Worm (Caenorhabditis elegans): Measurements from ENCODE around the gene C48D5.3.

The C48D5.3 gene

DNA sequence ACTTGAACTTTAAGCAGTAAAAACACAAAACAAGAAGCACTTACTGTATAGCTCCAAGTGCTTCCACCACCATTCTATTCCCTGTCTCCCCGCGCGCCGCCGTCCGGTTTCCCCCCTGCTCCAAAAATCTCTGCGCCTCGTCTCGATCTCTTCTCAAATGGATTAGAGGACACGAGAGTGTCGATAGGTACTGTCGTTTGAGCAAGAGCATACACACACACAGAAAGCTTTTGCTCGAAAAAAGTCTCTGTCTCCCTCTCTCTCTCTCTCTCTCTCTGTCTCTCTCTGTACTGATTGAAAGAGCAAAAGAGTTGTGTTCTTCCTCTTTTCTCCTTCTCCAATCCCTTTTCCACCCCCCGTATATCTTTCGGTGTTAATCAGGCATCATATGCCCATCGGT, 24.1 kb upstream of the C48D5.3 start:
- TF ChIP-seq cog-1 (tag; optimal IDR thresholded peaks at IDR 0.05) (no peak), tab-1 (GFP tag; IDR thresholded peaks at IDR 0.05) (no peak), ztf-29 (GFP tag; IDR thresholded peaks at IDR 0.05) (no peak), med-1 (GFP tag; optimal IDR thresholded peaks at IDR 0.05; ENCODE audit: insufficient read depth) (no peak), ref-1 (GFP tag; conservative IDR thresholded peaks at IDR 0.05) (no peak), flt-1 (GFP tag; IDR thresholded peaks at IDR 0.05) (no peak), ztf-23 (GFP tag; IDR thresholded peaks at IDR 0.05) (no peak), T22C8.4 (GFP tag; IDR thresholded peaks at IDR 0.05) (no peak), klf-2 (GFP tag; conservative IDR thresholded peaks at IDR 0.05) (no peak)

- no peak for TF ChIP-seq tab-1 (GFP tag; IDR thresholded peaks at IDR 0.05)
- no peak for TF ChIP-seq med-1 (GFP tag; optimal IDR thresholded peaks at IDR 0.05; ENCODE audit: insufficient read depth)
- no peak for TF ChIP-seq T22C8.4 (GFP tag; IDR thresholded peaks at IDR 0.05)
- no peak for TF ChIP-seq ztf-29 (GFP tag; IDR thresholded peaks at IDR 0.05)
- no peak for TF ChIP-seq klf-2 (GFP tag; conservative IDR thresholded peaks at IDR 0.05)
- no peak for TF ChIP-seq ref-1 (GFP tag; conservative IDR thresholded peaks at IDR 0.05)
- TF ChIP-seq flt-1 (GFP tag; IDR thresholded peaks at IDR 0.05) = no peak
- no peak for TF ChIP-seq ztf-23 (GFP tag; IDR thresholded peaks at IDR 0.05)
- no peak for TF ChIP-seq cog-1 (tag; optimal IDR thresholded peaks at IDR 0.05)
These were observed 19.7 kb upstream of the C48D5.3 start for ce11 chrIII:3601271-3601670.

DNA sequence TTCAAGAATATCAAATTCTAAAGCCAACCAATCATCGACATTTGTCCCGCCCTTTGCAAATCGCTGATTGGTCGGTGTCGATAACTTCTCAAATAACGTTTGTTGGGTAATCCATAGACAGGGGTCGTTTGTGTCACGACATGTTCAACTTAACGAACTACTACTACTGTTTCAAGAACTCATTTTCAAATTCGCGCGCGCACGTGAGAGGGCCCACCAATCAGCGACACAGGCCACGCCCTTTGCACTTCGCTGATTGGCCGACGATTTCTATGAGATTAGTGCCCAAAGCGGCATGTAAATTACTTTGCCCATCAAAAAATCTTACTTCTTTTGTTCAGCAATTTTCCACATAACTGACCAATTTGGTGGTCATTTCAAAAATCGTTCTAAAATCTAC, 13.1 kb upstream of the C48D5.3 start:
- no peak for TF ChIP-seq T22C8.4 (GFP tag; IDR thresholded peaks at IDR 0.05)
- TF ChIP-seq ref-1 (GFP tag; conservative IDR thresholded peaks at IDR 0.05) = no peak
- no peak for TF ChIP-seq med-1 (GFP tag; optimal IDR thresholded peaks at IDR 0.05; ENCODE audit: insufficient read depth)
- TF ChIP-seq flt-1 (GFP tag; IDR thresholded peaks at IDR 0.05) = no peak
- TF ChIP-seq cog-1 (tag; optimal IDR thresholded peaks at IDR 0.05) = no peak
- TF ChIP-seq ztf-29 (GFP tag; IDR thresholded peaks at IDR 0.05) = no peak
- no peak for TF ChIP-seq klf-2 (GFP tag; conservative IDR thresholded peaks at IDR 0.05)
- TF ChIP-seq tab-1 (GFP tag; IDR thresholded peaks at IDR 0.05) = no peak
- no peak for TF ChIP-seq ztf-23 (GFP tag; IDR thresholded peaks at IDR 0.05)

DNA sequence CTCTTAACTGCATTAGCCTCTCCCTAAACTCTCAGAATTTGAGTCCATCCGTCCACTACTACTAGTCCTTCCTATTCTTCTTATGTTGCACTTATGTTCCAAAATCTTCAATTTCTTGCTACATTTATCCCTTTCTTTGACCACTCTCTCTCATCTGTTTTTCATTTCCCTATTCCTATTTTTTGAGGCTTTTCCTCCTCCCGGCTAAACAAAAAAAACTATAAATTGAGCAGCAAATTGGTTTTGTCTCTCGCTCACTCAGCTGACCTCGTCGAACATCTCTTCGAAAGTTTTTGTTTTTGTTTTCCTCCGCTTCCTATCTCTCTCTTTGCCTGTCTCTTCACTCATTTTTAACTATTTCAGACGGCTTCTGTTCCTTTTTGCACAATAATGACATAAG, 8.8 kb upstream of the C48D5.3 start, which contains the start of gene ptp-1:
ptp-1 (plus strand) TSS at position 358 of the 400 bp plus-strand sequence.
- TF ChIP-seq tab-1 (GFP tag; IDR thresholded peaks at IDR 0.05) = no peak
- TF ChIP-seq cog-1 (tag; optimal IDR thresholded peaks at IDR 0.05) = no peak
- TF ChIP-seq ztf-23 (GFP tag; IDR thresholded peaks at IDR 0.05) = no peak

DNA sequence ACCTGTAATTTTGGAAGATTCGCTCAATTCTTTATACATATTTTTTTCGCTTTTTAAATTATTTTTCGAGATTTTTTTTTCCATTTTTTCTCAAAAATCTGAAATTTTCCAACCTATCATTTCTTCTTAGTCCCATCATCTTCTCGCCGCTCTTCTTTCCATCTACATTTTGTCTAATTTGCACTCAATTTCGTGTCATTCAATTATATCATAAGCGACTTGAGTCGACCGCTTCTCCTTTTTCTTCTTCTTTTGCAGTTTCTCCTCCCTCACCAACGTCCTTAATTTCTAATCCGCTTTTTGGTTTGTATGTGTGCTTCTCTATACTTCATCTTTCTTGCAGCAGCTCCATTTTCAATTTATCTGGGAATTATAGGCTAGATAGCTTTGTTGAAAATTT, 6.6 kb upstream of the C48D5.3 start:
- TF ChIP-seq flt-1 (GFP tag; IDR thresholded peaks at IDR 0.05) (no peak), med-1 (GFP tag; optimal IDR thresholded peaks at IDR 0.05; ENCODE audit: insufficient read depth) (no peak), cog-1 (tag; optimal IDR thresholded peaks at IDR 0.05) (no peak), ztf-29 (GFP tag; IDR thresholded peaks at IDR 0.05) (no peak), T22C8.4 (GFP tag; IDR thresholded peaks at IDR 0.05) (no peak), ref-1 (GFP tag; conservative IDR thresholded peaks at IDR 0.05) (no peak), klf-2 (GFP tag; conservative IDR thresholded peaks at IDR 0.05) (no peak), tab-1 (GFP tag; IDR thresholded peaks at IDR 0.05) (no peak), ztf-23 (GFP tag; IDR thresholded peaks at IDR 0.05) (no peak)

DNA sequence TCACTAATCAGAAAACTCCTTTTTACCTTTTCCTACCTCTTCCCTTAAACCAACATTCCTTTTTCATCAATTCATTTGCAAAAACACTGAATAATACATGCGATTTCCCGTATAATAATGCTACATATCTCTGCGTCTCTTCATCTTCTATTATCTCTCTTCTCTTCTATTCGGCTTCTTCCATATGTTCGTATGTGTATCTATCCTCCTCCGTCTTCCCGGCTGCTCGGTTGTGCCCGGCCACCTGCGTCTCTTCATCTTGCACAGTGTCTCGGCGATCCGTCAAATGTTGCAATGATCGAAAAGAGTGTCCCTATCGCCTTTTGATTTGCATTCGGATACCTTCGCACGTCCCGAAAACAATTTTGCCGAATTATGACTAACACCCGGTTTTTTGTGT, 1.8 kb upstream of the C48D5.3 start:
- no peak for TF ChIP-seq med-1 (GFP tag; optimal IDR thresholded peaks at IDR 0.05; ENCODE audit: insufficient read depth)
- no peak for TF ChIP-seq T22C8.4 (GFP tag; IDR thresholded peaks at IDR 0.05)
- TF ChIP-seq flt-1 (GFP tag; IDR thresholded peaks at IDR 0.05) = no peak
- no peak for TF ChIP-seq ztf-23 (GFP tag; IDR thresholded peaks at IDR 0.05)
- TF ChIP-seq tab-1 (GFP tag; IDR thresholded peaks at IDR 0.05) = no peak
- TF ChIP-seq klf-2 (GFP tag; conservative IDR thresholded peaks at IDR 0.05) = no peak
- no peak for TF ChIP-seq ztf-29 (GFP tag; IDR thresholded peaks at IDR 0.05)
- TF ChIP-seq ref-1 (GFP tag; conservative IDR thresholded peaks at IDR 0.05) = no peak
- no peak for TF ChIP-seq cog-1 (tag; optimal IDR thresholded peaks at IDR 0.05)

DNA sequence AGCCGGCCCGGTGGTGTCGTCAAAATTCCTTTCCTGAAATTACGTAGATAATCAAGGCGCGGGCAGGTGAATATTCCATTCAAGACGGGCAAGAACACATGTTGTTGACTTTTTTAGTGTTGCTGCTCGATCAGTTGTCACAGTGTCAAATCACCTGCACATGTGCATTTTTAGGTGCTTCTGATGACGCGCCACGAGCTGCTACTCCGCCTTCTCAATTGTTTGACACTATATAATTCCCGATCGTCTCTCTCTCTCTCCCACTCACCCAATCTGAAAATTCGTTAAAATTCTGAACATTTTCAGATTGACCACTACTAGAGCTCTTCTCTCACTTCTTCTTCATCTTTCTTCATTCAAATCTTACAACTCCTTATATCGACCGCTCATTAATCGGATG, 8.3 kb downstream of the C48D5.3 start, which contains the start of gene nhr-6:
nhr-6 (plus strand) TSS at position 301 of the 400 bp plus-strand sequence.
- no peak for TF ChIP-seq cog-1 (tag; optimal IDR thresholded peaks at IDR 0.05)
- no peak for TF ChIP-seq klf-2 (GFP tag; conservative IDR thresholded peaks at IDR 0.05)
- no peak for TF ChIP-seq ztf-23 (GFP tag; IDR thresholded peaks at IDR 0.05)
- no peak for TF ChIP-seq T22C8.4 (GFP tag; IDR thresholded peaks at IDR 0.05)
- no peak for TF ChIP-seq ztf-29 (GFP tag; IDR thresholded peaks at IDR 0.05)
- TF ChIP-seq flt-1 (GFP tag; IDR thresholded peaks at IDR 0.05) = no peak
- no peak for TF ChIP-seq ref-1 (GFP tag; conservative IDR thresholded peaks at IDR 0.05)
- TF ChIP-seq med-1 (GFP tag; optimal IDR thresholded peaks at IDR 0.05; ENCODE audit: insufficient read depth) = no peak
- TF ChIP-seq tab-1 (GFP tag; IDR thresholded peaks at IDR 0.05) = no peak

ce11 chrIII:3571371-3571902, 10.1 kb downstream of the C48D5.3 start:
- TF ChIP-seq ref-1 (GFP tag; conservative IDR thresholded peaks at IDR 0.05) = no peak
- TF ChIP-seq ztf-23 (GFP tag; IDR thresholded peaks at IDR 0.05) = no peak
- TF ChIP-seq tab-1 (GFP tag; IDR thresholded peaks at IDR 0.05) = no peak
- no peak for TF ChIP-seq klf-2 (GFP tag; conservative IDR thresholded peaks at IDR 0.05)
- no peak for TF ChIP-seq cog-1 (tag; optimal IDR thresholded peaks at IDR 0.05)
- no peak for TF ChIP-seq T22C8.4 (GFP tag; IDR thresholded peaks at IDR 0.05)
- TF ChIP-seq med-1 (GFP tag; optimal IDR thresholded peaks at IDR 0.05; ENCODE audit: insufficient read depth) = no peak
- TF ChIP-seq flt-1 (GFP tag; IDR thresholded peaks at IDR 0.05) = no peak
- TF ChIP-seq ztf-29 (GFP tag; IDR thresholded peaks at IDR 0.05) = no peak

- TF ChIP-seq ztf-29 (GFP tag; IDR thresholded peaks at IDR 0.05) (no peak), ztf-23 (GFP tag; IDR thresholded peaks at IDR 0.05) (no peak), ref-1 (GFP tag; conservative IDR thresholded peaks at IDR 0.05) (no peak), flt-1 (GFP tag; IDR thresholded peaks at IDR 0.05) (no peak), tab-1 (GFP tag; IDR thresholded peaks at IDR 0.05) (no peak), med-1 (GFP tag; optimal IDR thresholded peaks at IDR 0.05; ENCODE audit: insufficient read depth) (no peak), T22C8.4 (GFP tag; IDR thresholded peaks at IDR 0.05) (no peak), klf-2 (GFP tag; conservative IDR thresholded peaks at IDR 0.05) (no peak), cog-1 (tag; optimal IDR thresholded peaks at IDR 0.05) (no peak)
These were observed 11.8 kb downstream of the C48D5.3 start for ce11 chrIII:3569763-3570162.

- TF ChIP-seq klf-2 (GFP tag; conservative IDR thresholded peaks at IDR 0.05) (no peak), flt-1 (GFP tag; IDR thresholded peaks at IDR 0.05) (0 out of 2 replicates have a peak, but pooled peaks have one; percentile 35), cog-1 (tag; optimal IDR thresholded peaks at IDR 0.05) (no peak), ztf-29 (GFP tag; IDR thresholded peaks at IDR 0.05) (no peak), T22C8.4 (GFP tag; IDR thresholded peaks at IDR 0.05) (no peak), med-1 (GFP tag; optimal IDR thresholded peaks at IDR 0.05; ENCODE audit: insufficient read depth) (no peak), tab-1 (GFP tag; IDR thresholded peaks at IDR 0.05) (no peak)
These were observed 14.8 kb downstream of the C48D5.3 start for ce11 chrIII:3566785-3567184.
